Fruit fly (Drosophila melanogaster) whole organism, embryonic: ENCODE results near the gene CG7054.

Experiments used
- B-H2 ChIP-seq: fragments of 200-800 bp; sonication (Bioruptor generic); optimal IDR thresholded peaks from 2 replicates; lab custom pipeline; 2018; ENCODE audit warnings: missing biosample characterization, mild to moderate bottlenecking, missing genetic modification characterization
- CG11085 ChIP-seq: fragments of 200-800 bp; sonication (Bioruptor generic); IDR thresholded peaks from 2 replicates; pipeline ENCODE4 v1.3.6; 2022; ENCODE audit warnings: missing biosample characterization, missing genetic modification characterization
- CG12155 ChIP-seq: fragments of 200-800 bp; sonication (Bioruptor generic); optimal IDR thresholded peaks from 3 replicates; lab custom pipeline; 2016; ENCODE audit warnings: missing biosample characterization, missing genetic modification characterization
- CG13123 ChIP-seq: fragments of 200-800 bp; sonication (Bioruptor generic); optimal IDR thresholded peaks from 2 replicates; lab custom pipeline; 2016; ENCODE audit warnings: missing biosample characterization, missing genetic modification characterization
- CG13296 ChIP-seq: fragments of 200-800 bp; sonication (Bioruptor generic); optimal IDR thresholded peaks from 3 replicates; lab custom pipeline; 2018; ENCODE audit warnings: missing biosample characterization, mild to moderate bottlenecking, missing genetic modification characterization
- CG15514 ChIP-seq: fragments of 200-800 bp; sonication (Bioruptor generic); optimal IDR thresholded peaks from 3 replicates; lab custom pipeline; 2017; ENCODE audit warnings: missing biosample characterization, missing genetic modification characterization, mild to moderate bottlenecking, moderate library complexity, missing genetic modification reagents
- CG1603 ChIP-seq: fragments of 200-800 bp; sonication (Bioruptor generic); optimal IDR thresholded peaks from 2 replicates; lab custom pipeline; 2019; ENCODE audit warnings: missing biosample characterization, mild to moderate bottlenecking, missing genetic modification characterization, moderate library complexity
- CG18619 ChIP-seq: fragments of 200-800 bp; sonication (Bioruptor generic); optimal IDR thresholded peaks from 3 replicates; lab custom pipeline; 2017; ENCODE audit warnings: missing biosample characterization, mild to moderate bottlenecking, missing genetic modification characterization
- CG2116 ChIP-seq: fragments of 200-800 bp; sonication (Bioruptor generic); optimal IDR thresholded peaks from 3 replicates; lab custom pipeline; 2018; ENCODE audit warnings: missing biosample characterization, mild to moderate bottlenecking, missing genetic modification characterization
- CG2129 ChIP-seq: fragments of 200-800 bp; sonication (Bioruptor generic); IDR thresholded peaks from 2 replicates; pipeline ENCODE4 v1.3.6; 2022; ENCODE audit warnings: missing biosample characterization, missing genetic modification characterization; ENCODE audit not compliant: partially characterized antibody
- CG30020 ChIP-seq: fragments of 200-800 bp; optimal IDR thresholded peaks from 2 replicates; lab custom pipeline; 2019; ENCODE audit warnings: missing biosample characterization, mild to moderate bottlenecking, missing genetic modification characterization, moderate library complexity
- CG3281 ChIP-seq: fragments of 200-800 bp; sonication (Bioruptor generic); optimal IDR thresholded peaks from 3 replicates; lab custom pipeline; 2017; ENCODE audit warnings: missing biosample characterization, mild to moderate bottlenecking, missing genetic modification characterization
- CG34376 ChIP-seq: fragments of 200-800 bp; sonication (Bioruptor generic); optimal IDR thresholded peaks from 2 replicates; lab custom pipeline; 2018; ENCODE audit warnings: missing biosample characterization, mild to moderate bottlenecking, missing genetic modification characterization
- CG42726 ChIP-seq: fragments of 200-800 bp; sonication (Bioruptor generic); IDR thresholded peaks from 2 replicates; pipeline ENCODE4 v1.3.6; 2022; ENCODE audit warnings: missing biosample characterization, missing genetic modification characterization; ENCODE audit not compliant: partially characterized antibody
- CG5245 ChIP-seq: fragments of 200-800 bp; sonication (Bioruptor generic); optimal IDR thresholded peaks from 3 replicates; lab custom pipeline; 2016; ENCODE audit warnings: missing biosample characterization, missing genetic modification characterization
- CG6813 ChIP-seq: fragments of 200-800 bp; sonication (Bioruptor generic); optimal IDR thresholded peaks from 2 replicates; lab custom pipeline; 2017; ENCODE audit warnings: missing biosample characterization, missing genetic modification characterization, mild to moderate bottlenecking, moderate library complexity, missing genetic modification reagents
- CG8290 ChIP-seq, 3 experiments: fragments of 200-800 bp; sonication (Bioruptor generic); optimal IDR thresholded peaks; 2 replicates each; lab custom pipeline; 2016 to 2019; ENCODE audit warnings: missing biosample characterization in 3 of 3, missing genetic modification characterization in 3 of 3, mild to moderate bottlenecking in 2 of 3, moderate library complexity in 1 of 3
- Camta ChIP-seq: fragments of 200-800 bp; sonication (Bioruptor generic); optimal IDR thresholded peaks from 2 replicates; lab custom pipeline; 2016; ENCODE audit warnings: missing biosample characterization, missing genetic modification characterization
- D19A ChIP-seq: fragments of 200-800 bp; optimal IDR thresholded peaks from 3 replicates; lab custom pipeline; 2019; ENCODE audit warnings: missing biosample characterization, mild to moderate bottlenecking, missing genetic modification characterization, moderate library complexity
- Deaf1 ChIP-seq: fragments of 200-800 bp; optimal IDR thresholded peaks from 3 replicates; lab custom pipeline; 2019; ENCODE audit warnings: missing biosample characterization, mild to moderate bottlenecking, missing genetic modification characterization, moderate library complexity
- Ets97D ChIP-seq: fragments of 200-800 bp; sonication (Bioruptor generic); optimal IDR thresholded peaks from 3 replicates; lab custom pipeline; 2016; ENCODE audit warnings: missing biosample characterization, missing genetic modification characterization
- Hr3 ChIP-seq: fragments of 200-800 bp; sonication (Bioruptor generic); optimal IDR thresholded peaks from 3 replicates; lab custom pipeline; 2016; ENCODE audit warnings: missing biosample characterization, missing genetic modification characterization
- Lhr ChIP-seq: fragments of 200-800 bp; sonication (Bioruptor generic); optimal IDR thresholded peaks from 3 replicates; lab custom pipeline; 2017; ENCODE audit warnings: mild to moderate bottlenecking, missing biosample characterization, missing genetic modification reagents, missing genetic modification characterization
- Max ChIP-seq: fragments of 200-800 bp; sonication (Bioruptor generic); optimal IDR thresholded peaks from 2 replicates; lab custom pipeline; 2016; ENCODE audit warnings: missing biosample characterization, mild to moderate bottlenecking, missing genetic modification characterization
- NC2β ChIP-seq: fragments of 200-800 bp; sonication (Bioruptor generic); optimal IDR thresholded peaks from 2 replicates; lab custom pipeline; 2016; ENCODE audit warnings: missing biosample characterization, missing genetic modification characterization
- Nf-YC ChIP-seq: fragments of 200-800 bp; optimal IDR thresholded peaks from 3 replicates; lab custom pipeline; 2019; ENCODE audit warnings: missing biosample characterization, mild to moderate bottlenecking, missing genetic modification characterization, moderate library complexity
- PHDP ChIP-seq: fragments of 200-800 bp; sonication (Bioruptor generic); optimal IDR thresholded peaks from 3 replicates; lab custom pipeline; 2018; ENCODE audit warnings: missing biosample characterization, mild to moderate bottlenecking, missing genetic modification characterization, moderate library complexity
- Scr ChIP-seq: fragments of 200-800 bp; sonication (Bioruptor generic); IDR thresholded peaks from 2 replicates; pipeline ENCODE4 v1.3.6; 2022; ENCODE audit warnings: missing biosample characterization, missing genetic modification characterization; ENCODE audit not compliant: partially characterized antibody
- Sry-δ ChIP-seq: fragments of 200-800 bp; sonication (Bioruptor generic); optimal IDR thresholded peaks from 2 replicates; lab custom pipeline; 2016; ENCODE audit warnings: missing biosample characterization, missing genetic modification characterization
- Taf1 ChIP-seq: fragments of 200-800 bp; sonication (Bioruptor generic); IDR thresholded peaks from 2 replicates; pipeline ENCODE4 v1.3.6; 2022; ENCODE audit warnings: missing biosample characterization, missing genetic modification characterization
- ato ChIP-seq: fragments of 200-800 bp; sonication (Bioruptor generic); IDR thresholded peaks from 2 replicates; pipeline ENCODE4 v1.3.6; 2022; ENCODE audit warnings: missing biosample characterization, missing genetic modification characterization; ENCODE audit not compliant: partially characterized antibody
- bigmax ChIP-seq: fragments of 200-800 bp; sonication (Bioruptor generic); optimal IDR thresholded peaks from 2 replicates; lab custom pipeline; 2018; ENCODE audit warnings: missing biosample characterization, mild to moderate bottlenecking, missing genetic modification characterization
- caup ChIP-seq: fragments of 200-800 bp; sonication (Bioruptor generic); optimal IDR thresholded peaks from 3 replicates; lab custom pipeline; 2017; ENCODE audit warnings: missing biosample characterization, mild to moderate bottlenecking, missing genetic modification characterization, moderate library complexity; ENCODE audit not compliant: severe bottlenecking
- chinmo ChIP-seq: fragments of 200-800 bp; sonication (Bioruptor generic); IDR thresholded peaks from 4 replicates; pipeline ENCODE4 v1.3.6; 2022; ENCODE audit warnings: missing biosample characterization, missing genetic modification characterization; ENCODE audit not compliant: partially characterized antibody
- dpn ChIP-seq, 2 experiments: fragments of 200-800 bp; sonication (Bioruptor generic); optimal IDR thresholded peaks; 3 replicates each; lab custom pipeline; 2016; ENCODE audit warnings: missing biosample characterization in 2 of 2, missing genetic modification characterization in 2 of 2
- ems ChIP-seq: fragments of 200-800 bp; sonication (Bioruptor generic); optimal IDR thresholded peaks from 3 replicates; lab custom pipeline; 2016; ENCODE audit warnings: missing biosample characterization, missing genetic modification characterization
- gsb-n ChIP-seq: fragments of 200-800 bp; sonication (Bioruptor generic); optimal IDR thresholded peaks from 3 replicates; lab custom pipeline; 2018; ENCODE audit warnings: missing biosample characterization, mild to moderate bottlenecking, missing genetic modification characterization
- hb ChIP-seq: fragments of 200-800 bp; sonication (Bioruptor generic); IDR thresholded peaks from 3 replicates; pipeline ENCODE4 v1.3.6; 2022; ENCODE audit warnings: missing biosample characterization, missing genetic modification characterization; ENCODE audit not compliant: partially characterized antibody
- knrl ChIP-seq: fragments of 200-800 bp; sonication (Bioruptor generic); IDR thresholded peaks from 3 replicates; pipeline ENCODE4 v1.3.6; 2022; ENCODE audit warnings: missing biosample characterization, missing genetic modification characterization; ENCODE audit not compliant: partially characterized antibody
- onecut ChIP-seq: fragments of 200-800 bp; sonication (Bioruptor generic); IDR thresholded peaks from 2 replicates; pipeline ENCODE4 v1.3.6; 2022; ENCODE audit warnings: missing biosample characterization, missing genetic modification characterization
- pzg ChIP-seq: fragments of 200-800 bp; sonication (Bioruptor generic); optimal IDR thresholded peaks from 3 replicates; lab custom pipeline; 2018; ENCODE audit warnings: missing biosample characterization, mild to moderate bottlenecking, missing genetic modification characterization, moderate library complexity
- salm ChIP-seq: fragments of 200-800 bp; sonication (Bioruptor generic); optimal IDR thresholded peaks from 2 replicates; lab custom pipeline; 2018; ENCODE audit warnings: missing biosample characterization, mild to moderate bottlenecking, missing genetic modification characterization
- sqz ChIP-seq: fragments of 200-800 bp; sonication (Bioruptor generic); optimal IDR thresholded peaks from 3 replicates; lab custom pipeline; 2018; ENCODE audit warnings: missing biosample characterization, mild to moderate bottlenecking, missing genetic modification characterization
- tll ChIP-seq, 2 experiments: fragments of 200-800 bp in 1 of 2; fragments of >200 bp in 1 of 2; sonication (Bioruptor generic) in 1 of 2; optimal IDR thresholded peaks; 2 replicates each; lab custom pipeline; 2017 to 2019; ENCODE audit warnings: missing biosample characterization in 2 of 2, missing genetic modification characterization in 2 of 2, mild to moderate bottlenecking in 1 of 2, moderate library complexity in 1 of 2
- trem ChIP-seq: fragments of 200-800 bp; optimal IDR thresholded peaks from 3 replicates; lab custom pipeline; 2019; ENCODE audit warnings: missing biosample characterization, mild to moderate bottlenecking, missing genetic modification characterization, moderate library complexity
- unpg ChIP-seq: fragments of 200-800 bp; sonication (Bioruptor generic); optimal IDR thresholded peaks from 3 replicates; lab custom pipeline; 2018; ENCODE audit warnings: missing biosample characterization, mild to moderate bottlenecking, missing genetic modification characterization, moderate library complexity
- vvl ChIP-seq: fragments of 200-800 bp; sonication (Bioruptor generic); IDR thresholded peaks from 2 replicates; pipeline ENCODE4 v1.3.6; 2022; ENCODE audit warnings: missing biosample characterization, missing genetic modification characterization

The CG7054 gene

DNA sequence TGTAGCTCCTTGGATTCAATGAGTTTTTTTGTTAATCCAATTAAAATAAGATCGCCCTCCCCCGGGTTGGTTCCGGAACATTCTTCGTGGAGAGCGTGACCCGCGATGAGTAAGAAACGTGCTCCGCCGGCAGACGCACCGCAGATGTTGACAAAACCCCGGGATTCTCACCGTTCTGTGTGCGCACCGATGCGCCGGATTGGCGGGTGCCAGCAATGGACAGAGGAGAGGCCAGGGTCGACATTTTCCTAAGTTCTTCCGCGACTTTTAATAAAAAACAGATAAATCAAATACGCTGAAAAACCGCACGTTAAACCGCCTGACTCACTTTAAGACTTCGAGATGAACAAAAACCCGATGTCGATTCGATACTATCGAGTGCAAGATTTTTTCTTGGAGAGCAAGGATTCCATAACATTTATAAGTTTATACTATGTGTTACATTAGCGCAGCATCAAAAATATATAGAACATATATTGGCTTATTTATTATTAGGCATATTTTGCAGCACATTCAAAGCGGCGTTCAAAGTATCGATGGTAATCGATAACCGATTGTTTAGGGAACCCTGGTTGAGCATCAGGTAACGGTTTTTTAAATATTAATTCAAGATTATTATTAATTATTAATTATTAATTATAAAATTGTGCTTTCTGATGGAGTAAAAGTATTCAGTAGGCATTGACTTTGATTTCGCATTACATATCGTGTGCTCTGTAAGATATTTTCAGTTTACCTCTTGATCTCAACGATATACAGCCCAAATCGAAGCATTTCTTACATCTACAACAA is 26.5 kb downstream of the CG7054 start, which contains the start of the genes CCT1 and tHMG1 (continued):
- TF ChIP-seq CG42726 (GFP tag; lab: Robert Waterston, UW), result peak; percentile 67; the same call in 1 of the 2 replicates
- TF ChIP-seq CG34376, result no peak
- TF ChIP-seq Nf-YC (tag; lab: Kevin White, UChicago), result peak; percentile 38
- TF ChIP-seq ato (GFP tag; lab: Robert Waterston, UW), result peak; percentile 82
- TF ChIP-seq Deaf1, result no peak
- TF ChIP-seq CG13296 (GFP tag; lab: Kevin White, UChicago), result peak; percentile 20
- TF ChIP-seq Taf1 (GFP tag; lab: Robert Waterston, UW), result no peak
- no peak for TF ChIP-seq tll (GFP tag; optimal IDR thresholded peaks at IDR 0.05; lab: Kevin White, UChicago)
- TF ChIP-seq CG5245 (GFP tag; lab: Kevin White, UChicago), result no peak
- no peak for TF ChIP-seq ems (GFP tag; lab: Kevin White, UChicago)
- no peak for TF ChIP-seq gsb-n
- TF ChIP-seq PHDP, result peak; percentile 14
- peak; percentile 54 for TF ChIP-seq pzg (GFP tag; lab: Kevin White, UChicago)
- peak; percentile 73 for TF ChIP-seq CG3281 (GFP tag; lab: Kevin White, UChicago)
- peak; percentile 37 for TF ChIP-seq CG30020 (tag; lab: Kevin White, UChicago)
- no peak for TF ChIP-seq CG13123 (GFP tag; lab: Kevin White, UChicago)
- TF ChIP-seq bigmax (GFP tag; lab: Kevin White, UChicago), result peak; percentile 84
- TF ChIP-seq onecut (GFP tag; lab: Robert Waterston, UW), result no peak
- no peak for TF ChIP-seq D19A
- TF ChIP-seq sqz (GFP tag; lab: Kevin White, UChicago), result no peak
- TF ChIP-seq CG8290 (GFP tag; optimal IDR thresholded peaks at IDR 0.05; lab: Kevin White, UChicago), result no peak
- no peak for TF ChIP-seq CG8290 (tag; optimal IDR thresholded peaks at IDR 0.05; lab: Kevin White, UChicago)
- no peak for TF ChIP-seq unpg (GFP tag; lab: Kevin White, UChicago)
- TF ChIP-seq CG6813 (GFP tag; lab: Kevin White, UChicago), result no peak
- TF ChIP-seq Sry-δ, result peak; percentile 87
- TF ChIP-seq hb (GFP tag; lab: Robert Waterston, UW), result peak; percentile 84
- TF ChIP-seq NC2β (GFP tag; lab: Kevin White, UChicago), result peak; percentile 39
- peak in 1 of 2 experiments; percentile 1 for TF ChIP-seq dpn (GFP tag; optimal IDR thresholded peaks at IDR 0.05; lab: Kevin White, UChicago)
- TF ChIP-seq CG2116 (GFP tag; lab: Kevin White, UChicago), result peak; percentile 91
- peak; percentile 56 for TF ChIP-seq Ets97D (GFP tag; lab: Kevin White, UChicago)
- peak; percentile 77 for TF ChIP-seq trem (tag; lab: Kevin White, UChicago)
- TF ChIP-seq CG12155 (GFP tag; lab: Kevin White, UChicago), result no peak
- no peak for TF ChIP-seq salm (tag; lab: Kevin White, UChicago)
- peak; percentile 37 for TF ChIP-seq B-H2 (GFP tag; lab: Kevin White, UChicago)
- TF ChIP-seq Camta (GFP tag; lab: Kevin White, UChicago), result no peak
- TF ChIP-seq caup (GFP tag; lab: Kevin White, UChicago), result no peak
- TF ChIP-seq CG2129, result peak; percentile 98
- TF ChIP-seq CG15514, result peak; percentile 69
- TF ChIP-seq vvl (GFP tag; lab: Robert Waterston, UW), result no peak
- TF ChIP-seq CG11085 (GFP tag; lab: Robert Waterston, UW), result no peak
- TF ChIP-seq chinmo (GFP tag; lab: Robert Waterston, UW), result peak; percentile 85; the same call in 3 of the 4 replicates
- no peak for TF ChIP-seq CG18619 (GFP tag; lab: Kevin White, UChicago)
- peak; percentile 33 for TF ChIP-seq Max (GFP tag; lab: Kevin White, UChicago)
- peak; percentile 95 for TF ChIP-seq knrl (GFP tag; lab: Robert Waterston, UW)
- TF ChIP-seq Hr3 (GFP tag; lab: Kevin White, UChicago), result no peak
- TF ChIP-seq CG1603 (tag; lab: Kevin White, UChicago), result peak; percentile 40
- TF ChIP-seq Scr (GFP tag; lab: Robert Waterston, UW), result peak; percentile 97
- TF ChIP-seq Lhr (GFP tag; lab: Kevin White, UChicago), result peak; percentile 5
